Worm (Caenorhabditis elegans) whole organism, L1 larva: ENCODE data around the gene apb-1.

Experiments used
- C04F5.9 ChIP-seq: sonication (generic microtip); optimal IDR thresholded peaks from 2 replicates; lab custom pipeline; 2016; ENCODE audit warnings: missing genetic modification characterization, missing compliant biosample characterization
- C16A3.4 ChIP-seq: fragments of 150-350 bp; optimal IDR thresholded peaks from 2 replicates; lab custom pipeline; 2014; ENCODE audit warnings: missing biosample characterization, missing genetic modification characterization
- Y116A8C.19 ChIP-seq: sonication (generic microtip); optimal IDR thresholded peaks from 2 replicates; lab custom pipeline; 2016; ENCODE audit warnings: missing compliant biosample characterization, missing genetic modification characterization, borderline replicate concordance
- alr-1 ChIP-seq: fragments of 200-800 bp; sonication (Bioruptor generic); optimal IDR thresholded peaks from 2 replicates; lab custom pipeline; 2018; ENCODE audit warnings: borderline replicate concordance, mild to moderate bottlenecking, missing genetic modification characterization, missing compliant biosample characterization
- ama-1 ChIP-seq: fragments of 150-350 bp; optimal IDR thresholded peaks from 2 replicates; lab custom pipeline; 2014
- ceh-88 ChIP-seq: fragments of 200-800 bp; sonication (Bioruptor generic); IDR thresholded peaks from 2 replicates; pipeline ENCODE4 v1.3.6; 2022; ENCODE audit warnings: missing genetic modification characterization, missing compliant biosample characterization
- ces-1 ChIP-seq: fragments of 150-350 bp; optimal IDR thresholded peaks from 2 replicates; lab custom pipeline; 2014; ENCODE audit warnings: missing biosample characterization, missing genetic modification reagents, missing genetic modification characterization
- dsc-1 ChIP-seq: sonication (generic microtip); optimal IDR thresholded peaks from 2 replicates; lab custom pipeline; 2016; ENCODE audit warnings: mild to moderate bottlenecking, missing genetic modification characterization, missing compliant biosample characterization
- egl-13 ChIP-seq: sonication (generic microtip); optimal IDR thresholded peaks from 2 replicates; lab custom pipeline; 2016; ENCODE audit warnings: missing genotype, missing genetic modification reagents, missing genetic modification characterization, missing compliant biosample characterization
- fkh-10 ChIP-seq: sonication (generic microtip); optimal IDR thresholded peaks from 2 replicates; lab custom pipeline; 2017; ENCODE audit warnings: missing biosample characterization, missing genetic modification reagents, missing genetic modification characterization
- fkh-8 ChIP-seq: sonication (generic microtip); optimal IDR thresholded peaks from 2 replicates; lab custom pipeline; 2016; ENCODE audit warnings: mild to moderate bottlenecking, missing genetic modification characterization, missing compliant biosample characterization
- fos-1 ChIP-seq: fragments of 150-350 bp; optimal IDR thresholded peaks from 2 replicates; lab custom pipeline; 2014; ENCODE audit warnings: missing biosample characterization, missing genetic modification characterization
- hlh-17 ChIP-seq: fragments of 200-800 bp; sonication (Bioruptor generic); optimal IDR thresholded peaks from 2 replicates; lab custom pipeline; 2018; ENCODE audit warnings: missing genetic modification characterization, mild to moderate bottlenecking, missing compliant biosample characterization, moderate library complexity, borderline replicate concordance
- hlh-4 ChIP-seq: sonication (generic microtip); optimal IDR thresholded peaks from 2 replicates; lab custom pipeline; 2016; ENCODE audit warnings: mild to moderate bottlenecking, missing genetic modification characterization, missing compliant biosample characterization
- jun-1 ChIP-seq: fragments of 150-350 bp; optimal IDR thresholded peaks from 2 replicates; lab custom pipeline; 2014; ENCODE audit warnings: missing biosample characterization, missing genetic modification reagents, missing genetic modification characterization
- lin-14 ChIP-seq: fragments of 200-800 bp; sonication (Bioruptor generic); optimal IDR thresholded peaks from 2 replicates; lab custom pipeline; 2018; ENCODE audit warnings: mild to moderate bottlenecking, missing genetic modification characterization, moderate library complexity, missing compliant biosample characterization
- lin-15B ChIP-seq: fragments of 150-350 bp; sonication (generic microtip); optimal IDR thresholded peaks from 3 replicates; lab custom pipeline; 2014; ENCODE audit warnings: missing biosample characterization, missing genetic modification characterization
- lin-35 ChIP-seq, 2 experiments: fragments of 150-350 bp; optimal IDR thresholded peaks; 2 replicates each; lab custom pipeline; 2014; ENCODE audit warnings: missing biosample characterization in 2 of 2, missing genetic modification characterization in 2 of 2, missing genetic modification reagents in 2 of 2
- lin-39 ChIP-seq: fragments of 150-350 bp; optimal IDR thresholded peaks from 2 replicates; lab custom pipeline; 2014; ENCODE audit warnings: missing biosample characterization, missing genetic modification reagents, missing genetic modification characterization
- lsy-2 ChIP-seq, 2 experiments: fragments of 150-350 bp; optimal IDR thresholded peaks; 2 replicates each; lab custom pipeline; 2014; ENCODE audit warnings: missing biosample characterization in 2 of 2, missing genetic modification characterization in 2 of 2
- mab-9 ChIP-seq: fragments of 200-800 bp; sonication (Bioruptor generic); IDR thresholded peaks from 2 replicates; pipeline ENCODE4 v1.3.6; 2022; ENCODE audit warnings: missing genetic modification reagents, missing genetic modification characterization, missing compliant biosample characterization
- mdl-1 ChIP-seq, 2 experiments: fragments of 150-350 bp; optimal IDR thresholded peaks; 2 replicates each; lab custom pipeline; 2014 to 2017; ENCODE audit warnings: missing biosample characterization in 2 of 2, missing genetic modification characterization in 2 of 2, inconsistent platforms in 1 of 2
- nhr-12 ChIP-seq: sonication (generic microtip); optimal IDR thresholded peaks from 2 replicates; lab custom pipeline; 2017; ENCODE audit warnings: missing biosample characterization, missing genetic modification characterization
- nhr-28 ChIP-seq: fragments of 150-350 bp; optimal IDR thresholded peaks from 2 replicates; lab custom pipeline; 2014; ENCODE audit warnings: missing biosample characterization, missing genetic modification characterization
- nhr-77 ChIP-seq: fragments of 150-350 bp; optimal IDR thresholded peaks from 2 replicates; lab custom pipeline; 2014; ENCODE audit warnings: missing biosample characterization, missing genetic modification characterization
- nhr-85 ChIP-seq: sonication (generic microtip); peaks from one replicate; lab custom pipeline; 2016; ENCODE audit warnings: missing genetic modification characterization, inconsistent platforms, missing compliant biosample characterization
- pqm-1 ChIP-seq: sonication (generic microtip); optimal IDR thresholded peaks from 3 replicates; lab custom pipeline; 2017; ENCODE audit warnings: missing biosample characterization, missing genetic modification characterization
- rnt-1 ChIP-seq: sonication (generic microtip); optimal IDR thresholded peaks from 2 replicates; lab custom pipeline; 2016; ENCODE audit warnings: mild to moderate bottlenecking, missing genetic modification characterization, moderate library complexity, missing compliant biosample characterization
- snpc-4 ChIP-seq: fragments of 150-350 bp; optimal IDR thresholded peaks from 2 replicates; lab custom pipeline; 2014; ENCODE audit warnings: missing biosample characterization, missing genetic modification characterization
- snu-23 ChIP-seq: sonication (generic microtip); optimal IDR thresholded peaks from 2 replicates; lab custom pipeline; 2016; ENCODE audit warnings: missing genetic modification characterization, missing compliant biosample characterization
- sox-4 ChIP-seq: sonication (generic microtip); optimal IDR thresholded peaks from 2 replicates; lab custom pipeline; 2016; ENCODE audit warnings: missing genetic modification characterization, missing compliant biosample characterization
- sup-37 ChIP-seq: fragments of 200-800 bp; sonication (Bioruptor generic); optimal IDR thresholded peaks from 2 replicates; lab custom pipeline; 2018; ENCODE audit warnings: mild to moderate bottlenecking, missing genetic modification characterization, missing compliant biosample characterization
- tbx-2 ChIP-seq: sonication (generic microtip); optimal IDR thresholded peaks from 2 replicates; lab custom pipeline; 2016; ENCODE audit warnings: missing genetic modification characterization, missing compliant biosample characterization
- tlp-1 ChIP-seq: fragments of 150-350 bp; optimal IDR thresholded peaks from 2 replicates; lab custom pipeline; 2014; ENCODE audit warnings: missing biosample characterization, missing genetic modification characterization
- unc-62 ChIP-seq: fragments of 150-350 bp; optimal IDR thresholded peaks from 2 replicates; lab custom pipeline; 2014; ENCODE audit warnings: missing biosample characterization, missing genetic modification reagents, missing genetic modification characterization
- unc-98 ChIP-seq: fragments of 200-800 bp; sonication (Bioruptor generic); IDR thresholded peaks from 2 replicates; pipeline ENCODE4 v1.3.6; 2022; ENCODE audit warnings: missing genetic modification characterization, missing compliant biosample characterization
- vab-15 ChIP-seq: sonication (generic microtip); optimal IDR thresholded peaks from 2 replicates; lab custom pipeline; 2017; ENCODE audit warnings: missing genotype, mild to moderate bottlenecking, missing genetic modification characterization, missing compliant biosample characterization
- zag-1 ChIP-seq: fragments of 150-350 bp; optimal IDR thresholded peaks from 2 replicates; lab custom pipeline; 2014; ENCODE audit warnings: missing biosample characterization, missing genetic modification characterization
- zip-4 ChIP-seq: fragments of 200-800 bp; sonication (Bioruptor generic); optimal IDR thresholded peaks from 2 replicates; lab custom pipeline; 2018; ENCODE audit warnings: mild to moderate bottlenecking, missing genetic modification characterization, moderate library complexity, missing compliant biosample characterization

The apb-1 gene

ce11 chrIII:2561410-2561809 lies 35.4 kb downstream of the apb-1 start, which contains the start of gene nhr-239 (continued):
- no peak for TF ChIP-seq hlh-17 (GFP tag; lab: Kevin White, UChicago)

ce11 chrIII:2560763-2561162 lies 36.1 kb downstream of the apb-1 start:
- no peak for TF ChIP-seq fkh-8 (tag; lab: Kevin White, UChicago)
- TF ChIP-seq alr-1 (tag; lab: Kevin White, UChicago) = no peak

ce11 chrIII:2553579-2553978 lies 43.3 kb downstream of the apb-1 start:
- TF ChIP-seq jun-1 (no peak), lin-14 (GFP tag; lab: Kevin White, UChicago) (peak; percentile 54)

ce11 chrIII:2552382-2552781 lies 44.5 kb downstream of the apb-1 start:
- peak; percentile 15 for TF ChIP-seq ces-1
- peak; percentile 2 for TF ChIP-seq dsc-1 (tag; lab: Kevin White, UChicago)
- TF ChIP-seq lin-14 (GFP tag; lab: Kevin White, UChicago) = peak; percentile 69
- no peak for TF ChIP-seq nhr-12 (tag; lab: Kevin White, UChicago)
- TF ChIP-seq nhr-85 = peak; percentile 8
- TF ChIP-seq tbx-2 (tag; lab: Kevin White, UChicago) = no peak

- TF ChIP-seq egl-13 (tag; lab: Kevin White, UChicago) = no peak
- TF ChIP-seq snpc-4 = no peak
- TF ChIP-seq Y116A8C.19 (tag; lab: Kevin White, UChicago) = no peak
- no peak for TF ChIP-seq mdl-1 (tag; optimal IDR thresholded peaks at IDR 0.05; lab: Kevin White, UChicago)
- no peak for TF ChIP-seq hlh-4
- TF ChIP-seq lsy-2 (tag; optimal IDR thresholded peaks at IDR 0.05; lab: Kevin White, UChicago) = no peak
- no peak for TF ChIP-seq C16A3.4
- TF ChIP-seq C04F5.9 (tag; lab: Kevin White, UChicago) = no peak
- TF ChIP-seq lin-15B (tag; lab: Kevin White, UChicago) = no peak
- no peak for TF ChIP-seq nhr-12 (tag; lab: Kevin White, UChicago)
- no peak for TF ChIP-seq nhr-77 (tag; lab: Kevin White, UChicago)
- TF ChIP-seq pqm-1 (tag; lab: Kevin White, UChicago) = no peak
- TF ChIP-seq zag-1 (tag; lab: Kevin White, UChicago) = no peak
- no peak for TF ChIP-seq zip-4
- TF ChIP-seq tbx-2 (tag; lab: Kevin White, UChicago) = no peak
Observed at ce11 chrIII:2551981-2552380, 44.9 kb downstream of the apb-1 start.

- no peak for TF ChIP-seq lin-39 (tag; lab: Kevin White, UChicago)
- TF ChIP-seq fos-1 (tag; lab: Kevin White, UChicago) = no peak
- no peak for TF ChIP-seq mdl-1 (tag; optimal IDR thresholded peaks at IDR 0.05; lab: Kevin White, UChicago)
- no peak for TF ChIP-seq ama-1
- TF ChIP-seq mab-9 (GFP tag; lab: Robert Waterston, UW) = no peak
Observed at ce11 chrIII:2549620-2550019, 47.2 kb downstream of the apb-1 start, which contains the start of gene feh-1. Gene feh-1 (plus strand): TSS chrIII:2549920.

ce11 chrIII:2546298-2546697 lies 50.5 kb downstream of the apb-1 start:
- no peak for TF ChIP-seq lin-15B (tag; lab: Kevin White, UChicago)
- TF ChIP-seq lin-14 (GFP tag; lab: Kevin White, UChicago) = no peak
- no peak for TF ChIP-seq nhr-28 (tag; lab: Kevin White, UChicago)
- TF ChIP-seq fkh-10 (GFP tag; lab: Kevin White, UChicago) = no peak
- no peak for TF ChIP-seq vab-15 (tag; lab: Kevin White, UChicago)
- no peak for TF ChIP-seq ceh-88 (GFP tag; lab: Robert Waterston, UW)
- TF ChIP-seq unc-62 = no peak
- no peak for TF ChIP-seq C04F5.9 (tag; lab: Kevin White, UChicago)
- no peak for TF ChIP-seq pqm-1 (tag; lab: Kevin White, UChicago)
- TF ChIP-seq tlp-1 (tag; lab: Kevin White, UChicago) = no peak
- no peak for TF ChIP-seq zip-4
- TF ChIP-seq snpc-4 = no peak
- no peak for TF ChIP-seq lin-35 (GFP tag; optimal IDR thresholded peaks at IDR 0.05; lab: Kevin White, UChicago)
- no peak for TF ChIP-seq sox-4 (tag; lab: Kevin White, UChicago)
- no peak for TF ChIP-seq sup-37 (GFP tag; lab: Kevin White, UChicago)
- no peak for TF ChIP-seq rnt-1 (tag; lab: Kevin White, UChicago)
- TF ChIP-seq unc-98 (GFP tag; lab: Robert Waterston, UW) = no peak
- TF ChIP-seq hlh-4 = no peak
- TF ChIP-seq snu-23 (GFP tag; lab: Kevin White, UChicago) = no peak
- TF ChIP-seq nhr-85 = no peak
